Fruit fly (Drosophila melanogaster): ENCODE results near the gene dnt.

DNA sequence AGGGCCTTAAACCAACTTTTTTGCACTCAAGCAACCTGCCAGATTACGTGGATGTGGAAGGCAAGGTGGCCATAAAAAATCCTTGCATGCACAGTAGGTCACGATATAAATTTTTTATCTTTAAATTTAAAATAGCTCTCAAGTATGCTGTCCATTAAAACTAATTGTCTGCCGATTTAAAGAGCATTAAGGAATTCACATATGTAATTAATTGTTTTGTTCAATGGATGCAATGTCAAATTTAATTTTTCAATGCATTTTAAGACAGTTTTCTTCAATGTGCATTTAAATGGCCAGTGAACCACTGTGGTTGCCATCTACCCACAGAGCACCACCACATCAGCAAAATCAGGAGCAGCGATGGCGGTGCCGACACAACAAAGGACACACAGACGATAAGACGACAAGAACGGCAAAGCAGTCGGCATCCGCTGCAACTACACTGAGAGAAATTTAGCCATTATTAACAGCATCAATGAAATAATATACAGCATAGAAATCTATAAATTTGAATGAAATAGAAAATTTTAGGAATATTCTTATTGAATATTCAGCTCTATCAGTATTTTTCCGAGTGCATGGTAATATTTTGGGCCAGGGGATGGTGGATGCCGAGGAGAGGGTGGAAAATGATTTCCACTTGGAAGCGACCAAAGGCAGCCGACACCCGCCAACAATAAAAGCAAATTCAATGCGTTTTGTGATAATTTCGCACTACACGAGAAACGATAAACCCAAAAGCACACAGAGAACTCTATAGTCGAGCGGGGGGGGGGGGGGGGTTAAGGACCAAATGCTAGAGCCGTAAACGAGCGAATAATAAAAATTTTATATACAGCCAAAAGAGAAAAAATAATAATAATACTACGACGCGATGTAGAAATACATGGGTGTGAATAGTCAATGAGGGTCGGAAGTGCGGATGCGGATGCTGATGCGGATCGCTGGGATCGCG is 14.4 kb upstream of the dnt start:
- no peak for TF ChIP-seq CG8301 (tag; optimal IDR thresholded peaks at IDR 0.05)
- TF ChIP-seq rn (GFP tag; IDR thresholded peaks at IDR 0.05): no peak
- peak; percentile 32 for TF ChIP-seq CG15710 (tag; optimal IDR thresholded peaks at IDR 0.05)
- TF ChIP-seq CG8159 (tag; optimal IDR thresholded peaks at IDR 0.05): peak; percentile 55
- TF ChIP-seq CG32121 (GFP tag; IDR thresholded peaks at IDR 0.05): no peak
- TF ChIP-seq EcR (GFP tag; optimal IDR thresholded peaks at IDR 0.05): no peak
- peak; percentile 37 for TF ChIP-seq CG9948 (tag; optimal IDR thresholded peaks at IDR 0.05)
- no peak for TF ChIP-seq Ets98B (GFP tag; IDR thresholded peaks at IDR 0.05)
- peak; percentile 21 for TF ChIP-seq CG34367 (tag; optimal IDR thresholded peaks at IDR 0.05)
